Fruit fly (Drosophila melanogaster) whole organism, embryonic: Measurements from ENCODE around the gene CG12182.
A peak's percentile ranks its signal among the peaks of the same experiment; 100 is the strongest.

ENCODE experiments used
- B-H1 ChIP-seq: fragments of 200-800 bp; sonication (Bioruptor generic); IDR thresholded peaks from 3 replicates; pipeline ENCODE4 v1.3.6; 2022; ENCODE audit warnings: missing biosample characterization, missing genetic modification characterization
- CG11247 ChIP-seq: fragments of 200-800 bp; sonication (Bioruptor generic); IDR thresholded peaks from 2 replicates; pipeline ENCODE4 v1.3.6; 2022; ENCODE audit warnings: missing biosample characterization, missing genetic modification characterization
- CG14050 ChIP-seq: fragments of 200-800 bp; sonication (Bioruptor generic); IDR thresholded peaks from 3 replicates; pipeline ENCODE4 v1.3.6; 2022; ENCODE audit warnings: missing biosample characterization, missing genetic modification characterization
- CG18476 ChIP-seq: fragments of 200-800 bp; sonication (Bioruptor generic); optimal IDR thresholded peaks from 2 replicates; lab custom pipeline; 2016; ENCODE audit warnings: missing biosample characterization, mild to moderate bottlenecking, missing genetic modification characterization
- CG2678 ChIP-seq: fragments of 200-800 bp; sonication (Bioruptor generic); optimal IDR thresholded peaks from 3 replicates; lab custom pipeline; 2019; ENCODE audit warnings: missing biosample characterization, mild to moderate bottlenecking, missing genetic modification characterization, moderate library complexity
- CG31365 ChIP-seq: fragments of 200-800 bp; sonication (Bioruptor generic); optimal IDR thresholded peaks from 2 replicates; lab custom pipeline; 2018; ENCODE audit warnings: missing biosample characterization, mild to moderate bottlenecking, missing genetic modification characterization
- CG31388 ChIP-seq: fragments of 200-800 bp; sonication (Bioruptor generic); optimal IDR thresholded peaks from 2 replicates; lab custom pipeline; 2016; ENCODE audit warnings: missing biosample characterization, missing genetic modification characterization
- CG31441 ChIP-seq: fragments of 200-800 bp; sonication (Bioruptor generic); IDR thresholded peaks from 2 replicates; pipeline ENCODE4 v1.3.6; 2022; ENCODE audit warnings: missing biosample characterization, missing genetic modification characterization
- CG33213 ChIP-seq: fragments of 200-800 bp; sonication (Bioruptor generic); optimal IDR thresholded peaks from 3 replicates; lab custom pipeline; 2016; ENCODE audit warnings: missing biosample characterization, missing genetic modification characterization
- CG33557 ChIP-seq: fragments of 200-800 bp; sonication (Bioruptor generic); optimal IDR thresholded peaks from 2 replicates; lab custom pipeline; 2019; ENCODE audit warnings: missing biosample characterization, mild to moderate bottlenecking, missing genetic modification characterization, moderate library complexity
- CG4404 ChIP-seq: fragments of 200-800 bp; sonication (Bioruptor generic); IDR thresholded peaks from 2 replicates; pipeline ENCODE4 v1.3.6; 2022; ENCODE audit warnings: missing biosample characterization, missing genetic modification characterization
- CG5245 ChIP-seq: fragments of 200-800 bp; sonication (Bioruptor generic); optimal IDR thresholded peaks from 3 replicates; lab custom pipeline; 2016; ENCODE audit warnings: missing biosample characterization, missing genetic modification characterization
- CG6765 ChIP-seq: fragments of 200-800 bp; sonication (Bioruptor generic); optimal IDR thresholded peaks from 3 replicates; lab custom pipeline; 2017; ENCODE audit warnings: missing biosample characterization, mild to moderate bottlenecking, missing genetic modification characterization
- CG6854 ChIP-seq: fragments of 200-800 bp; sonication (Bioruptor generic); optimal IDR thresholded peaks from 3 replicates; lab custom pipeline; 2017; ENCODE audit warnings: missing biosample characterization, mild to moderate bottlenecking, missing genetic modification characterization
- CG7357 ChIP-seq: fragments of 200-800 bp; sonication (Bioruptor generic); IDR thresholded peaks from 3 replicates; pipeline ENCODE4 v1.3.6; 2022; ENCODE audit warnings: missing biosample characterization, missing genetic modification characterization
- CG8290 ChIP-seq, 3 experiments: fragments of 200-800 bp; sonication (Bioruptor generic); optimal IDR thresholded peaks; 2 replicates each; lab custom pipeline; 2016 to 2019; ENCODE audit warnings: missing biosample characterization in 3 of 3, missing genetic modification characterization in 3 of 3, mild to moderate bottlenecking in 2 of 3, moderate library complexity in 1 of 3
- Camta ChIP-seq: fragments of 200-800 bp; sonication (Bioruptor generic); optimal IDR thresholded peaks from 2 replicates; lab custom pipeline; 2016; ENCODE audit warnings: missing biosample characterization, missing genetic modification characterization
- Chrac-16 ChIP-seq: fragments of 200-800 bp; sonication (Bioruptor generic); optimal IDR thresholded peaks from 3 replicates; lab custom pipeline; 2016; ENCODE audit warnings: missing biosample characterization, missing genetic modification characterization
- Deaf1 ChIP-seq: fragments of 200-800 bp; optimal IDR thresholded peaks from 3 replicates; lab custom pipeline; 2019; ENCODE audit warnings: missing biosample characterization, mild to moderate bottlenecking, missing genetic modification characterization, moderate library complexity
- Dll ChIP-seq: fragments of 200-800 bp; sonication (Bioruptor generic); IDR thresholded peaks from 4 replicates; pipeline ENCODE4 v1.3.6; 2022; ENCODE audit warnings: missing biosample characterization, missing genetic modification characterization; ENCODE audit not compliant: partially characterized antibody
- Doc2 ChIP-seq: fragments of 200-800 bp; sonication (Bioruptor generic); IDR thresholded peaks from 2 replicates; pipeline ENCODE4 v1.3.6; 2022; ENCODE audit warnings: missing biosample characterization, missing genetic modification characterization
- Drgx ChIP-seq: fragments of 200-800 bp; sonication (Bioruptor generic); IDR thresholded peaks from 2 replicates; pipeline ENCODE4 v1.3.6; 2022; ENCODE audit warnings: missing biosample characterization, missing genetic modification characterization
- Jarid2 ChIP-seq: fragments of 200-800 bp; sonication (Bioruptor generic); optimal IDR thresholded peaks from 3 replicates; lab custom pipeline; 2017; ENCODE audit warnings: mild to moderate bottlenecking, missing biosample characterization, missing genetic modification reagents, missing genetic modification characterization
- Lhr ChIP-seq: fragments of 200-800 bp; sonication (Bioruptor generic); optimal IDR thresholded peaks from 3 replicates; lab custom pipeline; 2017; ENCODE audit warnings: mild to moderate bottlenecking, missing biosample characterization, missing genetic modification reagents, missing genetic modification characterization
- Max ChIP-seq: fragments of 200-800 bp; sonication (Bioruptor generic); optimal IDR thresholded peaks from 2 replicates; lab custom pipeline; 2016; ENCODE audit warnings: missing biosample characterization, mild to moderate bottlenecking, missing genetic modification characterization
- Meics ChIP-seq: fragments of 200-800 bp; sonication (Bioruptor generic); optimal IDR thresholded peaks from 2 replicates; lab custom pipeline; 2017; ENCODE audit warnings: missing biosample characterization, mild to moderate bottlenecking, missing genetic modification characterization
- NFAT ChIP-seq: fragments of 200-800 bp; sonication (Bioruptor generic); IDR thresholded peaks from 2 replicates; pipeline ENCODE4 v1.3.6; 2022; ENCODE audit warnings: missing biosample characterization, missing genetic modification characterization
- Nf-YA ChIP-seq: fragments of 200-800 bp; sonication (Bioruptor generic); IDR thresholded peaks from 2 replicates; pipeline ENCODE4 v1.3.6; 2022; ENCODE audit warnings: missing biosample characterization, missing genetic modification characterization
- Nf-YC ChIP-seq: fragments of 200-800 bp; optimal IDR thresholded peaks from 3 replicates; lab custom pipeline; 2019; ENCODE audit warnings: missing biosample characterization, mild to moderate bottlenecking, missing genetic modification characterization, moderate library complexity
- Sox100B ChIP-seq: fragments of 200-800 bp; sonication (Bioruptor generic); optimal IDR thresholded peaks from 3 replicates; lab custom pipeline; 2018; ENCODE audit warnings: missing biosample characterization, mild to moderate bottlenecking, missing genetic modification characterization
- Stat92E ChIP-seq, 3 experiments: fragments of >200 bp in 2 of 3; fragments of 200-800 bp in 1 of 3; sonication (Bioruptor generic) in 1 of 3; optimal IDR thresholded peaks; 2 replicates each; lab custom pipeline; 2017 to 2019; ENCODE audit warnings: missing biosample characterization in 3 of 3, missing genetic modification characterization in 3 of 3, mild to moderate bottlenecking in 1 of 3, moderate library complexity in 1 of 3
- az2 ChIP-seq: fragments of 200-800 bp; sonication (Bioruptor generic); optimal IDR thresholded peaks from 3 replicates; lab custom pipeline; 2016; ENCODE audit warnings: missing biosample characterization, missing genetic modification characterization
- br ChIP-seq: fragments of >200 bp; optimal IDR thresholded peaks from 2 replicates; lab custom pipeline; 2017
- dan ChIP-seq: fragments of 200-800 bp; sonication (Bioruptor generic); IDR thresholded peaks from 2 replicates; pipeline ENCODE4 v1.3.6; 2022; ENCODE audit warnings: missing biosample characterization, missing genetic modification characterization
- dpn ChIP-seq, 2 experiments: fragments of 200-800 bp; sonication (Bioruptor generic); optimal IDR thresholded peaks; 3 replicates each; lab custom pipeline; 2016; ENCODE audit warnings: missing biosample characterization in 2 of 2, missing genetic modification characterization in 2 of 2
- ind ChIP-seq: fragments of 200-800 bp; sonication (Bioruptor generic); optimal IDR thresholded peaks from 3 replicates; lab custom pipeline; 2016; ENCODE audit warnings: missing biosample characterization, missing genetic modification characterization
- ken ChIP-seq: fragments of 200-800 bp; sonication (Bioruptor generic); IDR thresholded peaks from 3 replicates; pipeline ENCODE4 v1.3.6; 2022; ENCODE audit warnings: missing biosample characterization, missing genetic modification characterization
- knrl ChIP-seq: fragments of 200-800 bp; sonication (Bioruptor generic); IDR thresholded peaks from 3 replicates; pipeline ENCODE4 v1.3.6; 2022; ENCODE audit warnings: missing biosample characterization, missing genetic modification characterization; ENCODE audit not compliant: partially characterized antibody
- lab ChIP-seq: fragments of 200-800 bp; sonication (Bioruptor generic); optimal IDR thresholded peaks from 3 replicates; lab custom pipeline; 2017; ENCODE audit warnings: missing biosample characterization, missing genetic modification characterization, mild to moderate bottlenecking, moderate library complexity, missing genetic modification reagents
- nau ChIP-seq: fragments of 200-800 bp; sonication (Bioruptor generic); optimal IDR thresholded peaks from 3 replicates; lab custom pipeline; 2017; ENCODE audit warnings: missing biosample characterization, mild to moderate bottlenecking, missing genetic modification characterization, missing genetic modification reagents
- odd ChIP-seq: fragments of 200-800 bp; sonication (Bioruptor generic); optimal IDR thresholded peaks from 2 replicates; lab custom pipeline; 2017; ENCODE audit warnings: missing biosample characterization, mild to moderate bottlenecking, missing genetic modification characterization
- pan ChIP-seq, 4 experiments: fragments of >200 bp in 3 of 4; fragments of 200-800 bp in 1 of 4; sonication (Bioruptor generic) in 1 of 4; optimal IDR thresholded peaks in 3 of 4; IDR thresholded peaks in 1 of 4; 2 replicates each; pipeline versions ENCODE4 v1.3.6 to Lab custom; 2017 to 2022; ENCODE audit warnings: missing biosample characterization in 2 of 4, missing genetic modification characterization in 2 of 4, mixed read lengths in 1 of 4
- seq ChIP-seq: fragments of 200-800 bp; sonication (Bioruptor generic); IDR thresholded peaks from 2 replicates; pipeline ENCODE4 v1.3.6; 2022; ENCODE audit warnings: missing biosample characterization, missing genetic modification characterization
- stwl ChIP-seq: fragments of 200-800 bp; sonication (Bioruptor generic); optimal IDR thresholded peaks from 3 replicates; lab custom pipeline; 2018; ENCODE audit warnings: missing biosample characterization, mild to moderate bottlenecking, missing genetic modification characterization, moderate library complexity
- tio ChIP-seq: fragments of 200-800 bp; sonication (Bioruptor generic); optimal IDR thresholded peaks from 2 replicates; lab custom pipeline; 2017; ENCODE audit warnings: missing biosample characterization, missing genetic modification characterization, inconsistent platforms
- unpg ChIP-seq: fragments of 200-800 bp; sonication (Bioruptor generic); optimal IDR thresholded peaks from 3 replicates; lab custom pipeline; 2018; ENCODE audit warnings: missing biosample characterization, mild to moderate bottlenecking, missing genetic modification characterization, moderate library complexity
- z ChIP-seq: fragments of 200-800 bp; sonication (Bioruptor generic); IDR thresholded peaks from 3 replicates; pipeline ENCODE4 v1.3.6; 2022; ENCODE audit warnings: missing biosample characterization, missing genetic modification characterization

Gene CG12182

dm6 chr3L:2590764-2591309, 8.5 kb downstream of the CG12182 start (continued):
- TF ChIP-seq Nf-YA (GFP tag; lab: Robert Waterston, UW) (no peak), az2 (GFP tag; lab: Kevin White, UChicago) (peak; percentile 18), Max (GFP tag; lab: Kevin White, UChicago) (no peak), Drgx (GFP tag; lab: Robert Waterston, UW) (no peak), Dll (GFP tag; lab: Robert Waterston, UW) (peak; percentile 7; the same call in 1 of the 4 replicates), B-H1 (GFP tag; lab: Robert Waterston, UW) (0 out of 3 replicates have a peak, but pooled peaks have one; percentile 17), CG6854 (GFP tag; lab: Kevin White, UChicago) (no peak), CG8290 (GFP tag; optimal IDR thresholded peaks at IDR 0.05; lab: Kevin White, UChicago) (no peak), CG8290 (tag; optimal IDR thresholded peaks at IDR 0.05; lab: Kevin White, UChicago) (no peak), odd (GFP tag; lab: Kevin White, UChicago) (peak; percentile 20), CG7357 (GFP tag; lab: Robert Waterston, UW) (0 out of 3 replicates have a peak, but pooled peaks have one; percentile 31), CG6765 (GFP tag; lab: Kevin White, UChicago) (peak; percentile 23), z (no peak), dpn (GFP tag; optimal IDR thresholded peaks at IDR 0.05; lab: Kevin White, UChicago) (no peak), Stat92E (GFP tag; optimal IDR thresholded peaks at IDR 0.05; lab: Kevin White, UChicago) (peak in 1 of 3 experiments; percentile 84), unpg (GFP tag; lab: Kevin White, UChicago) (peak; percentile 34), Doc2 (GFP tag; lab: Robert Waterston, UW) (no peak), Meics (GFP tag; lab: Kevin White, UChicago) (peak; percentile 23), ken (GFP tag; lab: Robert Waterston, UW) (0 out of 3 replicates have a peak, but pooled peaks have one; percentile 6), tio (GFP tag; lab: Kevin White, UChicago) (no peak), CG31441 (GFP tag; lab: Robert Waterston, UW) (peak; percentile 68), seq (GFP tag; lab: Robert Waterston, UW) (peak; percentile 7; the same call in 1 of the 2 replicates), Camta (no peak), pan (optimal IDR thresholded peaks at IDR 0.05; lab: Kevin White, UChicago) (no peak), pan (GFP tag; optimal IDR thresholded peaks at IDR 0.05 in 1 of 2, IDR thresholded peaks at IDR 0.05 in 1 of 2) (peak in 1 of 2 experiments; percentile 8), lab (no peak), CG18476 (no peak), nau (GFP tag; lab: Kevin White, UChicago) (no peak), CG11247 (GFP tag; lab: Robert Waterston, UW) (no peak), CG31388 (GFP tag; lab: Kevin White, UChicago) (no peak), CG5245 (GFP tag; lab: Kevin White, UChicago) (peak; percentile 1), CG33557 (GFP tag; lab: Kevin White, UChicago) (no peak), ind (GFP tag; lab: Kevin White, UChicago) (no peak), Lhr (no peak), dan (no peak), Nf-YC (peak; percentile 5), Jarid2 (no peak), knrl (GFP tag; lab: Robert Waterston, UW) (0 out of 3 replicates have a peak, but pooled peaks have one; percentile 3), CG14050 (GFP tag; lab: Robert Waterston, UW) (no peak), NFAT (GFP tag; lab: Robert Waterston, UW) (no peak), CG31365 (tag; lab: Kevin White, UChicago) (no peak), Deaf1 (tag; lab: Kevin White, UChicago) (no peak), CG4404 (0 out of 2 replicates have a peak, but pooled peaks have one; percentile 13), Chrac-16 (GFP tag; lab: Kevin White, UChicago) (no peak), CG33213 (GFP tag; lab: Kevin White, UChicago) (peak; percentile 4), Sox100B (GFP tag; lab: Kevin White, UChicago) (peak; percentile 3), br (lab: Kevin White, UChicago) (no peak), CG2678 (tag; lab: Kevin White, UChicago) (peak; percentile 27), stwl (tag; lab: Kevin White, UChicago) (no peak)
